Fruit fly (Drosophila melanogaster): ENCODE results near the gene Rpp14a.

DNA sequence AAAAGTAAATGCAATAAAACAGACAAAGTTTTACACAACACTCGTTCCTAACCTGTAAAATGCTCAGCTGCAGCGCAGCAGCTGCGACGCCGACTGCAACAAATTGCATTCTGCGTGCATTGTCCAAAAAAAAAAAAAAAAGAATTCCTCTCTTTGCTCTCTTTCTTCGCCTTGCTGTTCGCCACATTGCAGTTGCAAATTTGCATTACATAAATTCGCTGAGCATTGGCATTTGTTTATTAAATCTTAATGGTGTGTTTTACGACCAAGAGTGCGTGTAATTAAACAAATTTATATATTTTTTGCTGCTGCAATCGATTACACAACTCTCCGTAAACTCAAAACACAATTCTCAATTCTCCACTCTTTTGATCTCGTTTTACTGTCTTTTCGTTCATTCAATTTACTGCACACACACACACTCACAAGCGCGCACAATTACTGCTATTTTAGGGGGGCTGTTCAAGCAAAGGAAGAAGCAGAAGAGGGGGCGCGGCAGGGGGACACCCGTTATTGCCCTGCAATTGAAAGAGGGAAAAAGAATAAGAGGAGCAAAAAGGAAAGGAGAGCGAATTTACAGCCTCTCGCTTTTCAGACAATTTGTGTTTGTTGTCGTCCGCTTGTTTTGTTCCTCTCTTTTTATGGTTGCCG is 43.8 kb downstream of the Rpp14a start:
- TF ChIP-seq EcR (GFP tag; optimal IDR thresholded peaks at IDR 0.05) (peak; percentile 52), CG8159 (tag; optimal IDR thresholded peaks at IDR 0.05) (no peak), fd96Ca (GFP tag; IDR thresholded peaks at IDR 0.05) (peak; percentile 26; the same call in 1 of the 3 replicates), CG14655 (GFP tag; optimal IDR thresholded peaks at IDR 0.05) (no peak), Ets98B (GFP tag; IDR thresholded peaks at IDR 0.05) (no peak)

Data from whole organism, pupa.